Worm (Caenorhabditis elegans): ENCODE measurements around the gene F54D11.4.
A peak's percentile ranks its signal among the peaks of the same experiment; 100 is the strongest.

Gene F54D11.4

ce11 chrV:4615802-4616201 is at the start of gene F54D11.4, which contains the start of gene Y61A9LA.10:
F54D11.4 (plus strand) TSS chrV:4616151.
Y61A9LA.10 (minus strand) TSS chrV:4615817.
- TF ChIP-seq sox-4 (tag; optimal IDR thresholded peaks at IDR 0.05) (no peak), npax-4 (tag; optimal IDR thresholded peaks at IDR 0.05) (peak; percentile 13), K09A11.1 (tag; optimal IDR thresholded peaks at IDR 0.05; ENCODE audit: insufficient read depth) (no peak), ceh-2 (tag; optimal IDR thresholded peaks at IDR 0.05) (no peak), ceh-14 (tag; optimal IDR thresholded peaks at IDR 0.05) (no peak), ceh-24 (tag; optimal IDR thresholded peaks at IDR 0.05) (no peak), ceh-9 (tag; optimal IDR thresholded peaks at IDR 0.05) (no peak), pqm-1 (tag; optimal IDR thresholded peaks at IDR 0.05) (no peak), hlh-15 (tag; optimal IDR thresholded peaks at IDR 0.05) (no peak), dve-1 (tag; optimal IDR thresholded peaks at IDR 0.05) (no peak), fkh-10 (GFP tag; optimal IDR thresholded peaks at IDR 0.05) (no peak), fax-1 (tag; optimal IDR thresholded peaks at IDR 0.05) (no peak), ceh-48 (tag; optimal IDR thresholded peaks at IDR 0.05) (peak; percentile 25), ref-2 (tag; optimal IDR thresholded peaks at IDR 0.05) (no peak), ceh-18 (tag; optimal IDR thresholded peaks at IDR 0.05) (no peak), ahr-1 (tag; optimal IDR thresholded peaks at IDR 0.05) (no peak), nhr-11 (tag; optimal IDR thresholded peaks at IDR 0.05) (no peak), ceh-30 (tag; optimal IDR thresholded peaks at IDR 0.05) (no peak), Y22D7AL.16 (tag; optimal IDR thresholded peaks at IDR 0.05) (no peak), ceh-45 (GFP tag; IDR thresholded peaks at IDR 0.05) (no peak), sdc-2 (tag; optimal IDR thresholded peaks at IDR 0.05) (no peak), odd-2 (tag; optimal IDR thresholded peaks at IDR 0.05) (no peak), ceh-31 (tag; optimal IDR thresholded peaks at IDR 0.05) (peak; percentile 8), tbx-2 (tag; optimal IDR thresholded peaks at IDR 0.05) (no peak), unc-86 (tag; optimal IDR thresholded peaks at IDR 0.05) (peak; percentile 42), zip-5 (tag; optimal IDR thresholded peaks at IDR 0.05) (no peak), pag-3 (tag; optimal IDR thresholded peaks at IDR 0.05; ENCODE audit: borderline replicate concordance) (no peak), K02D7.2 (tag; optimal IDR thresholded peaks at IDR 0.05) (no peak), lin-11 (tag; optimal IDR thresholded peaks at IDR 0.05) (no peak), mec-3 (tag; optimal IDR thresholded peaks at IDR 0.05; ENCODE audit: borderline replicate concordance) (no peak), ets-4 (tag; optimal IDR thresholded peaks at IDR 0.05) (no peak), ttx-3 (tag; optimal IDR thresholded peaks at IDR 0.05) (no peak), pat-9 (tag; optimal IDR thresholded peaks at IDR 0.05) (no peak), elt-2 (tag; optimal IDR thresholded peaks at IDR 0.05) (peak; percentile 33), eyg-1 (tag; optimal IDR thresholded peaks at IDR 0.05) (no peak), C08G9.2 (tag; optimal IDR thresholded peaks at IDR 0.05) (no peak), hlh-30 (tag; optimal IDR thresholded peaks at IDR 0.05; ENCODE audit: insufficient read depth) (no peak), pha-2 (tag; optimal IDR thresholded peaks at IDR 0.05) (no peak), nfya-1 (tag; optimal IDR thresholded peaks at IDR 0.05) (peak; percentile 13), unc-42 (tag; optimal IDR thresholded peaks at IDR 0.05) (peak; percentile 4), unc-55 (GFP tag; optimal IDR thresholded peaks at IDR 0.05) (no peak), tbx-7 (tag; optimal IDR thresholded peaks at IDR 0.05) (no peak), hlh-6 (tag; optimal IDR thresholded peaks at IDR 0.05) (no peak), ceh-34 (tag; optimal IDR thresholded peaks at IDR 0.05) (no peak), elt-4 (tag; optimal IDR thresholded peaks at IDR 0.05) (no peak), ceh-19 (GFP tag; optimal IDR thresholded peaks at IDR 0.05) (no peak), ama-1 (optimal IDR thresholded peaks at IDR 0.05) (no peak), F13H6.1 (tag; optimal IDR thresholded peaks at IDR 0.05) (no peak), lim-6 (tag; optimal IDR thresholded peaks at IDR 0.05) (no peak)

Data from whole organism, late embryonic.